Fruit fly (Drosophila melanogaster) whole organism, embryonic: ENCODE results near the gene CG42820.

ENCODE experiments used
- Asciz ChIP-seq: fragments of 200-800 bp; sonication (Bioruptor generic); optimal IDR thresholded peaks from 2 replicates; lab custom pipeline; 2017; ENCODE audit warnings: missing biosample characterization, mild to moderate bottlenecking, missing genetic modification characterization, missing genetic modification reagents
- B-H1 ChIP-seq: fragments of 200-800 bp; sonication (Bioruptor generic); IDR thresholded peaks from 3 replicates; pipeline ENCODE4 v1.3.6; 2022; ENCODE audit warnings: missing biosample characterization, missing genetic modification characterization
- CG10654 ChIP-seq: fragments of 200-800 bp; sonication (Bioruptor generic); optimal IDR thresholded peaks from 2 replicates; lab custom pipeline; 2016; ENCODE audit warnings: missing biosample characterization, missing genetic modification characterization
- CG11398 ChIP-seq: fragments of 200-800 bp; sonication (Bioruptor generic); optimal IDR thresholded peaks from 2 replicates; lab custom pipeline; 2016; ENCODE audit warnings: missing biosample characterization, missing genetic modification characterization
- CG12236 ChIP-seq: fragments of 200-800 bp; sonication (Bioruptor generic); optimal IDR thresholded peaks from 2 replicates; lab custom pipeline; 2016; ENCODE audit warnings: missing biosample characterization, missing genetic modification characterization
- CG13424 ChIP-seq: fragments of 200-800 bp; sonication (Bioruptor generic); optimal IDR thresholded peaks from 2 replicates; lab custom pipeline; 2019; ENCODE audit warnings: missing biosample characterization, mild to moderate bottlenecking, missing genetic modification characterization, moderate library complexity
- CG13894 ChIP-seq: fragments of 200-800 bp; sonication (Bioruptor generic); optimal IDR thresholded peaks from 3 replicates; lab custom pipeline; 2018; ENCODE audit warnings: missing biosample characterization, mild to moderate bottlenecking, missing genetic modification characterization, moderate library complexity
- CG14710 ChIP-seq: fragments of 200-800 bp; sonication (Bioruptor generic); optimal IDR thresholded peaks from 3 replicates; lab custom pipeline; 2019; ENCODE audit warnings: missing biosample characterization, mild to moderate bottlenecking, missing genetic modification characterization, moderate library complexity
- CG15514 ChIP-seq: fragments of 200-800 bp; sonication (Bioruptor generic); optimal IDR thresholded peaks from 3 replicates; lab custom pipeline; 2017; ENCODE audit warnings: missing biosample characterization, missing genetic modification characterization, mild to moderate bottlenecking, moderate library complexity, missing genetic modification reagents
- CG17328 ChIP-seq: fragments of 200-800 bp; sonication (Bioruptor generic); IDR thresholded peaks from 2 replicates; pipeline ENCODE4 v1.3.6; 2022; ENCODE audit warnings: missing biosample characterization, missing genetic modification characterization
- CG17912 ChIP-seq: fragments of 200-800 bp; sonication (Bioruptor generic); optimal IDR thresholded peaks from 2 replicates; lab custom pipeline; 2018; ENCODE audit warnings: missing biosample characterization, mild to moderate bottlenecking, missing genetic modification characterization
- CG2120 ChIP-seq: fragments of 200-800 bp; sonication (Bioruptor generic); optimal IDR thresholded peaks from 3 replicates; lab custom pipeline; 2016; ENCODE audit warnings: missing biosample characterization, missing genetic modification characterization
- CG30020 ChIP-seq: fragments of 200-800 bp; optimal IDR thresholded peaks from 2 replicates; lab custom pipeline; 2019; ENCODE audit warnings: missing biosample characterization, mild to moderate bottlenecking, missing genetic modification characterization, moderate library complexity
- CG3281 ChIP-seq: fragments of 200-800 bp; sonication (Bioruptor generic); optimal IDR thresholded peaks from 3 replicates; lab custom pipeline; 2017; ENCODE audit warnings: missing biosample characterization, mild to moderate bottlenecking, missing genetic modification characterization
- CG34422 ChIP-seq: fragments of 200-800 bp; sonication (Bioruptor generic); IDR thresholded peaks from 3 replicates; pipeline ENCODE4 v1.3.6; 2022; ENCODE audit warnings: missing biosample characterization, missing genetic modification characterization
- CG4360 ChIP-seq: fragments of 200-800 bp; sonication (Bioruptor generic); IDR thresholded peaks from 2 replicates; pipeline ENCODE4 v1.3.6; 2022; ENCODE audit warnings: missing biosample characterization, missing genetic modification characterization
- CG4854 ChIP-seq: fragments of 200-800 bp; sonication (Bioruptor generic); optimal IDR thresholded peaks from 2 replicates; lab custom pipeline; 2016; ENCODE audit warnings: missing biosample characterization, missing genetic modification characterization, inconsistent platforms
- CG6254 ChIP-seq: fragments of 200-800 bp; sonication (Bioruptor generic); optimal IDR thresholded peaks from 3 replicates; lab custom pipeline; 2017; ENCODE audit warnings: mild to moderate bottlenecking, missing biosample characterization, missing genetic modification reagents, missing genetic modification characterization
- CG6689 ChIP-seq: fragments of 200-800 bp; sonication (Bioruptor generic); IDR thresholded peaks from 2 replicates; pipeline ENCODE4 v1.3.6; 2022; ENCODE audit warnings: missing biosample characterization, missing genetic modification characterization
- CG8359 ChIP-seq: fragments of 200-800 bp; sonication (Bioruptor generic); optimal IDR thresholded peaks from 2 replicates; lab custom pipeline; 2017; ENCODE audit warnings: missing biosample characterization, mild to moderate bottlenecking, missing genetic modification characterization, borderline replicate concordance
- CG8765 ChIP-seq: fragments of 200-800 bp; sonication (Bioruptor generic); IDR thresholded peaks from 2 replicates; pipeline ENCODE4 v1.3.6; 2022; ENCODE audit warnings: missing biosample characterization, missing genetic modification characterization
- CG9609 ChIP-seq: fragments of 200-800 bp; sonication (Bioruptor generic); optimal IDR thresholded peaks from 3 replicates; lab custom pipeline; 2016; ENCODE audit warnings: missing biosample characterization, missing genetic modification characterization
- Chrac-16 ChIP-seq: fragments of 200-800 bp; sonication (Bioruptor generic); optimal IDR thresholded peaks from 3 replicates; lab custom pipeline; 2016; ENCODE audit warnings: missing biosample characterization, missing genetic modification characterization
- CoRest ChIP-seq: fragments of 200-800 bp; sonication (Bioruptor generic); optimal IDR thresholded peaks from 3 replicates; lab custom pipeline; 2018; ENCODE audit warnings: missing biosample characterization, mild to moderate bottlenecking, missing genetic modification characterization, moderate library complexity
- Ets97D ChIP-seq: fragments of 200-800 bp; sonication (Bioruptor generic); optimal IDR thresholded peaks from 3 replicates; lab custom pipeline; 2016; ENCODE audit warnings: missing biosample characterization, missing genetic modification characterization
- HmgD ChIP-seq: fragments of 200-800 bp; sonication (Bioruptor generic); optimal IDR thresholded peaks from 3 replicates; lab custom pipeline; 2016; ENCODE audit warnings: missing biosample characterization, missing genetic modification characterization
- HmgZ ChIP-seq: fragments of 200-800 bp; sonication (Bioruptor generic); optimal IDR thresholded peaks from 2 replicates; lab custom pipeline; 2018; ENCODE audit warnings: missing biosample characterization, mild to moderate bottlenecking, missing genetic modification characterization
- Nf-YB ChIP-seq: fragments of 200-800 bp; sonication (Bioruptor generic); optimal IDR thresholded peaks from 3 replicates; lab custom pipeline; 2019; ENCODE audit warnings: missing biosample characterization, mild to moderate bottlenecking, missing genetic modification characterization, moderate library complexity
- Sin3A ChIP-seq: fragments of >200 bp; optimal IDR thresholded peaks from 2 replicates; lab custom pipeline; 2018
- Sox102F ChIP-seq: fragments of 200-800 bp; sonication (Bioruptor generic); optimal IDR thresholded peaks from 2 replicates; lab custom pipeline; 2018; ENCODE audit warnings: missing biosample characterization, mild to moderate bottlenecking, missing genetic modification characterization, moderate library complexity
- Stat92E ChIP-seq, 3 experiments: fragments of >200 bp in 2 of 3; fragments of 200-800 bp in 1 of 3; sonication (Bioruptor generic) in 1 of 3; optimal IDR thresholded peaks; 2 replicates each; lab custom pipeline; 2017 to 2019; ENCODE audit warnings: missing biosample characterization in 3 of 3, missing genetic modification characterization in 3 of 3, mild to moderate bottlenecking in 1 of 3, moderate library complexity in 1 of 3
- YL-1 ChIP-seq: fragments of 200-800 bp; sonication (Bioruptor generic); optimal IDR thresholded peaks from 3 replicates; lab custom pipeline; 2017; ENCODE audit warnings: missing biosample characterization, mild to moderate bottlenecking, missing genetic modification characterization
- ab ChIP-seq: fragments of 200-800 bp; sonication (Bioruptor generic); optimal IDR thresholded peaks from 2 replicates; lab custom pipeline; 2016; ENCODE audit warnings: missing biosample characterization, missing genetic modification characterization
- bowl ChIP-seq: fragments of 200-800 bp; sonication (Bioruptor generic); IDR thresholded peaks from 2 replicates; pipeline ENCODE4 v1.3.6; 2022; ENCODE audit warnings: missing biosample characterization, missing genetic modification characterization
- corto ChIP-seq: fragments of 200-800 bp; sonication (Bioruptor generic); optimal IDR thresholded peaks from 2 replicates; lab custom pipeline; 2016; ENCODE audit warnings: missing biosample characterization, mild to moderate bottlenecking, missing genetic modification characterization, moderate library complexity
- da ChIP-seq: fragments of 200-800 bp; sonication (Bioruptor generic); optimal IDR thresholded peaks from 2 replicates; lab custom pipeline; 2016; ENCODE audit warnings: missing biosample characterization, missing genetic modification characterization
- dm ChIP-seq: fragments of 200-800 bp; sonication (Bioruptor generic); optimal IDR thresholded peaks from 3 replicates; lab custom pipeline; 2016; ENCODE audit warnings: missing biosample characterization, missing genetic modification characterization
- fd3F ChIP-seq: fragments of 200-800 bp; sonication (Bioruptor generic); optimal IDR thresholded peaks from 2 replicates; lab custom pipeline; 2018; ENCODE audit warnings: missing biosample characterization, mild to moderate bottlenecking, missing genetic modification characterization, moderate library complexity
- fru ChIP-seq: fragments of >200 bp; optimal IDR thresholded peaks from 2 replicates; lab custom pipeline; 2017
- gem ChIP-seq: fragments of 200-800 bp; sonication (Bioruptor generic); optimal IDR thresholded peaks from 2 replicates; lab custom pipeline; 2019; ENCODE audit warnings: missing biosample characterization, mild to moderate bottlenecking, missing genetic modification characterization, moderate library complexity
- kay ChIP-seq: fragments of 200-800 bp; sonication (Bioruptor generic); optimal IDR thresholded peaks from 2 replicates; lab custom pipeline; 2016; ENCODE audit warnings: missing biosample characterization, missing genetic modification characterization
- kni ChIP-seq: fragments of 200-800 bp; sonication (Bioruptor generic); optimal IDR thresholded peaks from 3 replicates; lab custom pipeline; 2017; ENCODE audit warnings: mild to moderate bottlenecking, missing biosample characterization, missing genetic modification reagents, missing genetic modification characterization
- lab ChIP-seq: fragments of 200-800 bp; sonication (Bioruptor generic); optimal IDR thresholded peaks from 3 replicates; lab custom pipeline; 2017; ENCODE audit warnings: missing biosample characterization, missing genetic modification characterization, mild to moderate bottlenecking, moderate library complexity, missing genetic modification reagents
- pb ChIP-seq: fragments of 200-800 bp; sonication (Bioruptor generic); optimal IDR thresholded peaks from 3 replicates; lab custom pipeline; 2016; ENCODE audit warnings: missing biosample characterization, missing genetic modification characterization
- sc ChIP-seq, 3 experiments: fragments of >200 bp in 2 of 3; fragments of 200-800 bp in 1 of 3; sonication (Bioruptor generic) in 1 of 3; optimal IDR thresholded peaks; 2 replicates in 2 of 3; 3 replicates in 1 of 3; lab custom pipeline; 2017; ENCODE audit warnings: mild to moderate bottlenecking in 1 of 3, missing biosample characterization in 1 of 3, missing genetic modification characterization in 1 of 3, missing genetic modification reagents in 1 of 3
- sd ChIP-seq: fragments of 200-800 bp; sonication (Bioruptor generic); optimal IDR thresholded peaks from 3 replicates; lab custom pipeline; 2018; ENCODE audit warnings: missing biosample characterization, mild to moderate bottlenecking, missing genetic modification characterization, moderate library complexity
- stc ChIP-seq: fragments of 200-800 bp; sonication (Bioruptor generic); IDR thresholded peaks from 2 replicates; pipeline ENCODE4 v1.3.6; 2022; ENCODE audit warnings: missing biosample characterization, missing genetic modification characterization
- vnd ChIP-seq: fragments of 200-800 bp; sonication (Bioruptor generic); IDR thresholded peaks from 3 replicates; pipeline ENCODE4 v1.3.6; 2022; ENCODE audit warnings: missing biosample characterization, missing genetic modification characterization; ENCODE audit not compliant: partially characterized antibody
- yki ChIP-seq: fragments of >200 bp; optimal IDR thresholded peaks from 3 replicates; lab custom pipeline; 2018
- zf30C ChIP-seq: fragments of 200-800 bp; sonication (Bioruptor generic); optimal IDR thresholded peaks from 3 replicates; lab custom pipeline; 2018; ENCODE audit warnings: missing biosample characterization, mild to moderate bottlenecking, missing genetic modification characterization

Gene CG42820

dm6 chr2L:8384108-8384601, 8.0 kb downstream of the CG42820 start, which contains the start of the genes Dad1 and CG13384 (continued):
- TF ChIP-seq zf30C (peak; percentile 6), sd (tag; lab: Kevin White, UChicago) (no peak), CG8765 (peak; percentile 78; the same call in 1 of the 2 replicates), Ets97D (GFP tag; lab: Kevin White, UChicago) (peak; percentile 55), CG4854 (GFP tag; lab: Kevin White, UChicago) (peak; percentile 75), CG6689 (GFP tag; lab: Robert Waterston, UW) (peak; percentile 94), lab (peak; percentile 95), CG17328 (GFP tag; lab: Robert Waterston, UW) (peak; percentile 87), pb (GFP tag; lab: Kevin White, UChicago) (no peak), dm (GFP tag; lab: Kevin White, UChicago) (peak; percentile 36), CG17912 (GFP tag; lab: Kevin White, UChicago) (peak; percentile 31), CG13894 (tag; lab: Kevin White, UChicago) (peak; percentile 96), CG10654 (GFP tag; lab: Kevin White, UChicago) (peak; percentile 80), da (no peak), vnd (GFP tag; lab: Robert Waterston, UW) (no peak), Sox102F (GFP tag; lab: Kevin White, UChicago) (peak; percentile 91), Asciz (peak; percentile 80), kni (GFP tag; lab: Kevin White, UChicago) (peak; percentile 59), stc (peak; percentile 89), CG2120 (GFP tag; lab: Kevin White, UChicago) (peak; percentile 95), kay (GFP tag; lab: Kevin White, UChicago) (peak; percentile 57), CG34422 (peak; percentile 88), CG6254 (GFP tag; lab: Kevin White, UChicago) (peak; percentile 71), fd3F (GFP tag; lab: Kevin White, UChicago) (peak; percentile 92), HmgZ (tag; lab: Kevin White, UChicago) (peak; percentile 86), CG9609 (GFP tag; lab: Kevin White, UChicago) (no peak), fru (lab: Kevin White, UChicago) (no peak), CG15514 (peak; percentile 89), CG30020 (tag; lab: Kevin White, UChicago) (peak; percentile 88), yki (lab: Kevin White, UChicago) (no peak), HmgD (GFP tag; lab: Kevin White, UChicago) (peak; percentile 0), CG8359 (GFP tag; lab: Kevin White, UChicago) (peak; percentile 51), CoRest (peak; percentile 98), Chrac-16 (GFP tag; lab: Kevin White, UChicago) (peak; percentile 91), CG12236 (GFP tag; lab: Kevin White, UChicago) (no peak), Nf-YB (peak; percentile 81), CG13424 (peak; percentile 96), YL-1 (GFP tag; lab: Kevin White, UChicago) (peak; percentile 54), CG3281 (peak; percentile 95), sc (optimal IDR thresholded peaks at IDR 0.05; lab: Kevin White, UChicago) (no peak), sc (GFP tag; optimal IDR thresholded peaks at IDR 0.05; lab: Kevin White, UChicago) (peak; percentile 72), CG14710 (tag; lab: Kevin White, UChicago) (peak; percentile 96), CG4360 (GFP tag; lab: Robert Waterston, UW) (0 out of 2 replicates have a peak, but pooled peaks have one; percentile 42), bowl (peak; percentile 48; the same call in 1 of the 2 replicates), Stat92E (GFP tag; optimal IDR thresholded peaks at IDR 0.05; lab: Kevin White, UChicago) (peak in 1 of 3 experiments; percentile 81), ab (GFP tag; lab: Kevin White, UChicago) (peak; percentile 20), B-H1 (GFP tag; lab: Robert Waterston, UW) (peak; percentile 85), CG11398 (GFP tag; lab: Kevin White, UChicago) (no peak), gem (tag; lab: Kevin White, UChicago) (peak; percentile 97), corto (GFP tag; lab: Kevin White, UChicago) (peak; percentile 86), Sin3A (lab: Kevin White, UChicago) (no peak)
